Fruit fly (Drosophila melanogaster): ENCODE measurements around the gene Lgr4.
A peak's percentile ranks its signal among the peaks of the same experiment; 100 is the strongest.

Gene Lgr4

DNA sequence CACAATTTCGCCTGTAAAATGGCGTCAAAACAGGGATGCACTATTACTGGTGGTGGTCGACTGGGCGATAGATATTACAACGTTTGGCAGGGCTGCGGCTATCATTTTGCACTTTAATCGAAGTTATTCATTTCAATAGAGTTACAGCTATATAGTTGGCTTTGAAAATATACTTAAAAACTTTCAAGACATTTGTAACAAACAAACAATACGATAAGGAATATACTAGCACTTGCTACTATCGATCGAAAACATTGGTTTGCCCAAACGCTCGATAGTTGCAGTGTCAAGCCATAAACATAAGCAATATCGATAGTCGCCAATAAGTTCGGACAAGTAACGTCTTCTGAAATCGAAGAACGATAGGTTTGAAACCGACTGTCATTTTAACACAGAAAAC, 29.5 kb downstream of the Lgr4 start, which contains the start of the genes Bap60 and CG12096 (continued):
- TF ChIP-seq nom (GFP tag; optimal IDR thresholded peaks at IDR 0.05), result no peak
- peak; percentile 32 for TF ChIP-seq CTCF (GFP tag; optimal IDR thresholded peaks at IDR 0.05)
- TF ChIP-seq cad (GFP tag; optimal IDR thresholded peaks at IDR 0.05), result no peak
- TF ChIP-seq Mrtf (GFP tag; IDR thresholded peaks at IDR 0.05), result peak; percentile 59; the same call in 1 of the 3 replicates
- peak; percentile 62 for TF ChIP-seq CG1602 (GFP tag; optimal IDR thresholded peaks at IDR 0.05)
- no peak for TF ChIP-seq CG17568 (GFP tag; optimal IDR thresholded peaks at IDR 0.05)
- TF ChIP-seq CG12299 (tag; optimal IDR thresholded peaks at IDR 0.05), result peak; percentile 50
- TF ChIP-seq Mad (GFP tag; optimal IDR thresholded peaks at IDR 0.05), result peak; percentile 51
- TF ChIP-seq CG2202 (tag; optimal IDR thresholded peaks at IDR 0.05), result peak; percentile 46
- TF ChIP-seq chinmo (GFP tag; IDR thresholded peaks at IDR 0.05; ENCODE audit: partially characterized antibody), result peak; percentile 68; the same call in 1 of the 4 replicates
- TF ChIP-seq ro (GFP tag; IDR thresholded peaks at IDR 0.05), result no peak
- peak; percentile 90 for TF ChIP-seq nmo (GFP tag; optimal IDR thresholded peaks at IDR 0.05)
- peak; percentile 34 for TF ChIP-seq btn (GFP tag; optimal IDR thresholded peaks at IDR 0.05)
- peak; percentile 9 for TF ChIP-seq Jarid2 (GFP tag; optimal IDR thresholded peaks at IDR 0.05)
- peak; percentile 67 for TF ChIP-seq CG18619 (GFP tag; optimal IDR thresholded peaks at IDR 0.05)
- peak; percentile 62 for TF ChIP-seq CG10654 (GFP tag; optimal IDR thresholded peaks at IDR 0.05)
- no peak for TF ChIP-seq abd-A (tag; optimal IDR thresholded peaks at IDR 0.05)
- peak; percentile 50; the same call in 1 of the 2 replicates for TF ChIP-seq Ada2b (GFP tag; IDR thresholded peaks at IDR 0.05)
- no peak for TF ChIP-seq Asciz (GFP tag; optimal IDR thresholded peaks at IDR 0.05)
- TF ChIP-seq her (GFP tag; optimal IDR thresholded peaks at IDR 0.05), result peak; percentile 66
- TF ChIP-seq Hr51 (GFP tag; optimal IDR thresholded peaks at IDR 0.05), result peak; percentile 75 to 76
- TF ChIP-seq Chrac-16 (GFP tag; optimal IDR thresholded peaks at IDR 0.05), result peak; percentile 62
- TF ChIP-seq CG2889 (GFP tag; IDR thresholded peaks at IDR 0.05), result 0 out of 3 replicates have a peak, but pooled peaks have one; percentile 46
- TF ChIP-seq CG42726 (GFP tag; IDR thresholded peaks at IDR 0.05; ENCODE audit: partially characterized antibody), result peak; percentile 43
- TF ChIP-seq CkIIα-i1 (GFP tag; IDR thresholded peaks at IDR 0.05), result no peak
- TF ChIP-seq psq (GFP tag; optimal IDR thresholded peaks at IDR 0.05), result peak; percentile 30
- peak; percentile 55 for TF ChIP-seq NK7.1 (GFP tag; optimal IDR thresholded peaks at IDR 0.05)
- TF ChIP-seq Bteb2 (GFP tag; optimal IDR thresholded peaks at IDR 0.05), result peak; percentile 48
- peak; percentile 57 for TF ChIP-seq disco-r (GFP tag; optimal IDR thresholded peaks at IDR 0.05)
- TF ChIP-seq ap (GFP tag; IDR thresholded peaks at IDR 0.05), result no peak; the same call in 1 of the 2 replicates
- TF ChIP-seq al (GFP tag; IDR thresholded peaks at IDR 0.05), result peak; percentile 76
- peak; percentile 39 for TF ChIP-seq CG8281 (tag; optimal IDR thresholded peaks at IDR 0.05)
- peak; percentile 0 for TF ChIP-seq CG4282 (GFP tag; optimal IDR thresholded peaks at IDR 0.05)
- TF ChIP-seq pum (GFP tag; optimal IDR thresholded peaks at IDR 0.05), result peak; percentile 81
- TF ChIP-seq pan (optimal IDR thresholded peaks at IDR 0.05), result no peak
- peak in 1 of 2 experiments; percentile 37 for TF ChIP-seq pan (GFP tag; optimal IDR thresholded peaks at IDR 0.05 in 1 of 2, IDR thresholded peaks at IDR 0.05 in 1 of 2)
- TF ChIP-seq CG16779 (GFP tag; IDR thresholded peaks at IDR 0.05), result no peak
- TF ChIP-seq CG4424 (GFP tag; optimal IDR thresholded peaks at IDR 0.05), result peak; percentile 51
- TF ChIP-seq CG8089 (GFP tag; optimal IDR thresholded peaks at IDR 0.05), result peak; percentile 55
- peak; percentile 65 for TF ChIP-seq cg (GFP tag; optimal IDR thresholded peaks at IDR 0.05)
- peak; percentile 68 for TF ChIP-seq CG15514 (GFP tag; optimal IDR thresholded peaks at IDR 0.05)
- peak; percentile 81 for TF ChIP-seq maf-S (GFP tag; optimal IDR thresholded peaks at IDR 0.05)
- TF ChIP-seq fd64A (GFP tag; optimal IDR thresholded peaks at IDR 0.05), result no peak
- peak; percentile 73 for TF ChIP-seq Antp (GFP tag; optimal IDR thresholded peaks at IDR 0.05)
- peak; percentile 55 for TF ChIP-seq chn (GFP tag; optimal IDR thresholded peaks at IDR 0.05)
- no peak for TF ChIP-seq sqz (GFP tag; optimal IDR thresholded peaks at IDR 0.05)
- TF ChIP-seq CG32767 (GFP tag; IDR thresholded peaks at IDR 0.05), result no peak
- TF ChIP-seq Hr78 (GFP tag; optimal IDR thresholded peaks at IDR 0.05), result no peak
- TF ChIP-seq NC2α (GFP tag; optimal IDR thresholded peaks at IDR 0.05), result no peak
- peak; percentile 83 for TF ChIP-seq CG13424 (tag; optimal IDR thresholded peaks at IDR 0.05)
- TF ChIP-seq CG17385 (GFP tag; optimal IDR thresholded peaks at IDR 0.05), result peak; percentile 61

Data from whole organism, embryonic.